Fruit fly (Drosophila melanogaster) whole organism, embryonic: Measurements from ENCODE around the gene CG46301.
A peak's percentile ranks its signal among the peaks of the same experiment; 100 is the strongest.

Experiments
- Atf-2 ChIP-seq: fragments of 200-800 bp; sonication (Bioruptor generic); optimal IDR thresholded peaks from 2 replicates; lab custom pipeline; 2016; ENCODE audit warnings: missing biosample characterization, missing genetic modification characterization
- B-H2 ChIP-seq: fragments of 200-800 bp; sonication (Bioruptor generic); optimal IDR thresholded peaks from 2 replicates; lab custom pipeline; 2018; ENCODE audit warnings: missing biosample characterization, mild to moderate bottlenecking, missing genetic modification characterization
- Blimp-1 ChIP-seq: fragments of 200-800 bp; sonication (Bioruptor generic); optimal IDR thresholded peaks from 3 replicates; lab custom pipeline; 2018; ENCODE audit warnings: missing biosample characterization, missing genetic modification characterization, mild to moderate bottlenecking, moderate library complexity, missing genetic modification reagents
- C15 ChIP-seq: fragments of 200-800 bp; sonication (Bioruptor generic); IDR thresholded peaks from 3 replicates; pipeline ENCODE4 v1.3.6; 2022; ENCODE audit warnings: missing biosample characterization, missing genetic modification characterization
- CG1024 ChIP-seq: fragments of 200-800 bp; sonication (Bioruptor generic); IDR thresholded peaks from 2 replicates; pipeline ENCODE4 v1.3.6; 2022; ENCODE audit warnings: missing biosample characterization, missing genetic modification characterization
- CG12659 ChIP-seq: fragments of 200-800 bp; sonication (Bioruptor generic); optimal IDR thresholded peaks from 3 replicates; lab custom pipeline; 2017; ENCODE audit warnings: mild to moderate bottlenecking, missing biosample characterization, missing genetic modification reagents, missing genetic modification characterization
- CG14667 ChIP-seq: fragments of 200-800 bp; sonication (Bioruptor generic); IDR thresholded peaks from 2 replicates; pipeline ENCODE4 v1.3.6; 2022; ENCODE audit warnings: missing biosample characterization, missing genetic modification characterization
- CG14710 ChIP-seq: fragments of 200-800 bp; sonication (Bioruptor generic); optimal IDR thresholded peaks from 3 replicates; lab custom pipeline; 2019; ENCODE audit warnings: missing biosample characterization, mild to moderate bottlenecking, missing genetic modification characterization, moderate library complexity
- CG15073 ChIP-seq: fragments of 200-800 bp; sonication (Bioruptor generic); optimal IDR thresholded peaks from 2 replicates; lab custom pipeline; 2016; ENCODE audit warnings: missing biosample characterization, missing genetic modification characterization
- CG15514 ChIP-seq: fragments of 200-800 bp; sonication (Bioruptor generic); optimal IDR thresholded peaks from 3 replicates; lab custom pipeline; 2017; ENCODE audit warnings: missing biosample characterization, missing genetic modification characterization, mild to moderate bottlenecking, moderate library complexity, missing genetic modification reagents
- CG15601 ChIP-seq: fragments of 200-800 bp; sonication (Bioruptor generic); optimal IDR thresholded peaks from 3 replicates; lab custom pipeline; 2019; ENCODE audit warnings: missing biosample characterization, mild to moderate bottlenecking, missing genetic modification characterization, moderate library complexity
- CG18599 ChIP-seq: fragments of 200-800 bp; sonication (Bioruptor generic); optimal IDR thresholded peaks from 3 replicates; lab custom pipeline; 2017; ENCODE audit warnings: missing biosample characterization, missing genetic modification characterization, mild to moderate bottlenecking, moderate library complexity, missing genetic modification reagents
- CG2120 ChIP-seq: fragments of 200-800 bp; sonication (Bioruptor generic); optimal IDR thresholded peaks from 3 replicates; lab custom pipeline; 2016; ENCODE audit warnings: missing biosample characterization, missing genetic modification characterization
- CG2129 ChIP-seq: fragments of 200-800 bp; sonication (Bioruptor generic); IDR thresholded peaks from 2 replicates; pipeline ENCODE4 v1.3.6; 2022; ENCODE audit warnings: missing biosample characterization, missing genetic modification characterization; ENCODE audit not compliant: partially characterized antibody
- CG30403 ChIP-seq: fragments of 200-800 bp; sonication (Bioruptor generic); optimal IDR thresholded peaks from 3 replicates; lab custom pipeline; 2016; ENCODE audit warnings: missing biosample characterization, missing genetic modification characterization
- CG32772 ChIP-seq: fragments of 200-800 bp; sonication (Bioruptor generic); IDR thresholded peaks from 2 replicates; pipeline ENCODE4 v1.3.6; 2022; ENCODE audit warnings: missing biosample characterization, missing genetic modification characterization
- CG3281 ChIP-seq: fragments of 200-800 bp; sonication (Bioruptor generic); optimal IDR thresholded peaks from 3 replicates; lab custom pipeline; 2017; ENCODE audit warnings: missing biosample characterization, mild to moderate bottlenecking, missing genetic modification characterization
- CG4424 ChIP-seq: fragments of 200-800 bp; sonication (Bioruptor generic); optimal IDR thresholded peaks from 3 replicates; lab custom pipeline; 2016; ENCODE audit warnings: missing biosample characterization, missing genetic modification characterization
- CG6254 ChIP-seq: fragments of 200-800 bp; sonication (Bioruptor generic); optimal IDR thresholded peaks from 3 replicates; lab custom pipeline; 2017; ENCODE audit warnings: mild to moderate bottlenecking, missing biosample characterization, missing genetic modification reagents, missing genetic modification characterization
- CG6689 ChIP-seq: fragments of 200-800 bp; sonication (Bioruptor generic); IDR thresholded peaks from 2 replicates; pipeline ENCODE4 v1.3.6; 2022; ENCODE audit warnings: missing biosample characterization, missing genetic modification characterization
- CG9727 ChIP-seq: fragments of 200-800 bp; sonication (Bioruptor generic); optimal IDR thresholded peaks from 3 replicates; lab custom pipeline; 2017; ENCODE audit warnings: missing biosample characterization, mild to moderate bottlenecking, missing genetic modification characterization
- CrebB ChIP-seq: fragments of 200-800 bp; sonication (Bioruptor generic); optimal IDR thresholded peaks from 3 replicates; lab custom pipeline; 2018; ENCODE audit warnings: missing biosample characterization, mild to moderate bottlenecking, missing genetic modification characterization
- D ChIP-seq, 2 experiments: fragments of 200-800 bp in 1 of 2; fragments of >200 bp in 1 of 2; sonication (Bioruptor generic) in 1 of 2; optimal IDR thresholded peaks; 2 replicates in 1 of 2; 3 replicates in 1 of 2; lab custom pipeline; 2017; ENCODE audit warnings: mild to moderate bottlenecking in 1 of 2, missing biosample characterization in 1 of 2, missing genetic modification characterization in 1 of 2, missing genetic modification reagents in 1 of 2
- Dbx ChIP-seq: fragments of 200-800 bp; sonication (Bioruptor generic); IDR thresholded peaks from 3 replicates; pipeline ENCODE4 v1.3.6; 2022; ENCODE audit warnings: missing biosample characterization, missing genetic modification characterization
- Elba2 ChIP-seq: fragments of 200-800 bp; sonication (Bioruptor generic); optimal IDR thresholded peaks from 3 replicates; lab custom pipeline; 2016; ENCODE audit warnings: missing biosample characterization, missing genetic modification characterization
- Ets65A ChIP-seq: fragments of 200-800 bp; sonication (Bioruptor generic); peaks from one replicate; lab custom pipeline; 2016; ENCODE audit warnings: missing biosample characterization, missing genetic modification characterization
- H15 ChIP-seq: fragments of 200-800 bp; sonication (Bioruptor generic); IDR thresholded peaks from 3 replicates; pipeline ENCODE4 v1.3.6; 2022; ENCODE audit warnings: missing biosample characterization, missing genetic modification characterization
- HHEX ChIP-seq: fragments of 200-800 bp; sonication (Bioruptor generic); optimal IDR thresholded peaks from 3 replicates; lab custom pipeline; 2017; ENCODE audit warnings: missing biosample characterization, mild to moderate bottlenecking, missing genetic modification characterization, missing genetic modification reagents
- Hr39 ChIP-seq: fragments of >200 bp; optimal IDR thresholded peaks from 2 replicates; lab custom pipeline; 2017
- Hr51 ChIP-seq, 2 experiments: fragments of 200-800 bp; sonication (Bioruptor generic); optimal IDR thresholded peaks; 2 replicates in 1 of 2; 3 replicates in 1 of 2; lab custom pipeline; 2016 to 2018; ENCODE audit warnings: missing biosample characterization in 2 of 2, missing genetic modification characterization in 2 of 2, mild to moderate bottlenecking in 1 of 2, moderate library complexity in 1 of 2
- Hsf ChIP-seq: fragments of 200-800 bp; sonication (Bioruptor generic); optimal IDR thresholded peaks from 3 replicates; lab custom pipeline; 2016; ENCODE audit warnings: missing biosample characterization, missing genetic modification characterization
- Max ChIP-seq: fragments of 200-800 bp; sonication (Bioruptor generic); optimal IDR thresholded peaks from 2 replicates; lab custom pipeline; 2016; ENCODE audit warnings: missing biosample characterization, mild to moderate bottlenecking, missing genetic modification characterization
- Xbp1 ChIP-seq: fragments of 200-800 bp; sonication (Bioruptor generic); optimal IDR thresholded peaks from 3 replicates; lab custom pipeline; 2016; ENCODE audit warnings: missing biosample characterization, mild to moderate bottlenecking, missing genetic modification characterization
- bsh ChIP-seq, 2 experiments: fragments of 200-800 bp; sonication (Bioruptor generic); optimal IDR thresholded peaks; 2 replicates each; lab custom pipeline; 2017 to 2018; ENCODE audit warnings: mild to moderate bottlenecking in 2 of 2, missing biosample characterization in 2 of 2, missing genetic modification characterization in 2 of 2, moderate library complexity in 1 of 2
- dysf ChIP-seq: fragments of 200-800 bp; sonication (Bioruptor generic); IDR thresholded peaks from 3 replicates; pipeline ENCODE4 v1.3.6; 2022; ENCODE audit warnings: missing biosample characterization, missing genetic modification characterization
- en ChIP-seq: fragments of 200-800 bp; sonication (Bioruptor generic); optimal IDR thresholded peaks from 2 replicates; lab custom pipeline; 2016; ENCODE audit warnings: missing biosample characterization, missing genetic modification characterization
- gem ChIP-seq: fragments of 200-800 bp; sonication (Bioruptor generic); optimal IDR thresholded peaks from 2 replicates; lab custom pipeline; 2019; ENCODE audit warnings: missing biosample characterization, mild to moderate bottlenecking, missing genetic modification characterization, moderate library complexity
- p53 ChIP-seq: fragments of 200-800 bp; sonication (Bioruptor generic); optimal IDR thresholded peaks from 2 replicates; lab custom pipeline; 2016; ENCODE audit warnings: missing biosample characterization, missing genetic modification characterization
- phol ChIP-seq: fragments of 200-800 bp; sonication (Bioruptor generic); optimal IDR thresholded peaks from 3 replicates; lab custom pipeline; 2018; ENCODE audit warnings: missing biosample characterization, mild to moderate bottlenecking, missing genetic modification characterization, moderate library complexity
- pnt ChIP-seq: fragments of 200-800 bp; sonication (Bioruptor generic); optimal IDR thresholded peaks from 3 replicates; lab custom pipeline; 2016; ENCODE audit warnings: missing biosample characterization, missing genetic modification characterization
- pum ChIP-seq: fragments of 200-800 bp; sonication (Bioruptor generic); optimal IDR thresholded peaks from 2 replicates; lab custom pipeline; 2016; ENCODE audit warnings: missing biosample characterization, missing genetic modification characterization
- pzg ChIP-seq: fragments of 200-800 bp; sonication (Bioruptor generic); optimal IDR thresholded peaks from 3 replicates; lab custom pipeline; 2018; ENCODE audit warnings: missing biosample characterization, mild to moderate bottlenecking, missing genetic modification characterization, moderate library complexity
- rib ChIP-seq: fragments of 200-800 bp; sonication (Bioruptor generic); IDR thresholded peaks from 2 replicates; pipeline ENCODE4 v1.3.6; 2022; ENCODE audit warnings: missing biosample characterization, missing genetic modification characterization
- row ChIP-seq: fragments of 200-800 bp; sonication (Bioruptor generic); IDR thresholded peaks from 3 replicates; pipeline ENCODE4 v1.3.6; 2022; ENCODE audit warnings: missing biosample characterization, missing genetic modification characterization
- sim ChIP-seq: fragments of 200-800 bp; sonication (Bioruptor generic); IDR thresholded peaks from 2 replicates; pipeline ENCODE4 v1.3.6; 2022; ENCODE audit warnings: missing biosample characterization, missing genetic modification characterization
- slbo ChIP-seq: fragments of 200-800 bp; sonication (Bioruptor generic); IDR thresholded peaks from 2 replicates; pipeline ENCODE4 v1.3.6; 2022; ENCODE audit warnings: missing biosample characterization, missing genetic modification characterization
- sqz ChIP-seq: fragments of 200-800 bp; sonication (Bioruptor generic); optimal IDR thresholded peaks from 3 replicates; lab custom pipeline; 2018; ENCODE audit warnings: missing biosample characterization, mild to moderate bottlenecking, missing genetic modification characterization
- tin ChIP-seq: fragments of 200-800 bp; sonication (Bioruptor generic); optimal IDR thresholded peaks from 3 replicates; lab custom pipeline; 2016; ENCODE audit warnings: missing biosample characterization, missing genetic modification characterization
- trh ChIP-seq: fragments of 200-800 bp; sonication (Bioruptor generic); optimal IDR thresholded peaks from 2 replicates; lab custom pipeline; 2016; ENCODE audit warnings: missing biosample characterization, missing genetic modification characterization
- vfl ChIP-seq: fragments of 200-800 bp; sonication (Bioruptor generic); optimal IDR thresholded peaks from 2 replicates; lab custom pipeline; 2016; ENCODE audit warnings: missing biosample characterization, missing genetic modification characterization
- zen ChIP-seq: fragments of 200-800 bp; sonication (Bioruptor generic); optimal IDR thresholded peaks from 3 replicates; lab custom pipeline; 2018; ENCODE audit warnings: missing biosample characterization, mild to moderate bottlenecking, missing genetic modification characterization, moderate library complexity

Gene CG46301

dm6 chr2L:14123605-14124004, 19.7 kb downstream of the CG46301 start (continued):
- TF ChIP-seq Hsf (GFP tag; lab: Kevin White, UChicago) (peak; percentile 23), Dbx (no peak), H15 (no peak), CG2120 (GFP tag; lab: Kevin White, UChicago) (peak; percentile 35), CG15073 (no peak), CG15601 (tag; lab: Kevin White, UChicago) (no peak), Hr51 (GFP tag; optimal IDR thresholded peaks at IDR 0.05; lab: Kevin White, UChicago) (peak in 1 of 2 experiments; percentile 36), pzg (no peak), CG2129 (GFP tag; lab: Robert Waterston, UW) (no peak), tin (GFP tag; lab: Kevin White, UChicago) (peak; percentile 12), CG14667 (GFP tag; lab: Robert Waterston, UW) (peak; percentile 26; the same call in 1 of the 2 replicates), CG30403 (GFP tag; lab: Kevin White, UChicago) (peak; percentile 48), phol (peak; percentile 52), C15 (no peak), B-H2 (GFP tag; lab: Kevin White, UChicago) (no peak), CG12659 (GFP tag; lab: Kevin White, UChicago) (peak; percentile 7), CG32772 (GFP tag; lab: Robert Waterston, UW) (no peak), bsh (GFP tag; optimal IDR thresholded peaks at IDR 0.05; lab: Kevin White, UChicago) (peak in 1 of 2 experiments; percentile 28), Ets65A (no peak), CG14710 (tag; lab: Kevin White, UChicago) (peak; percentile 33), Elba2 (GFP tag; lab: Kevin White, UChicago) (no peak), Blimp-1 (GFP tag; lab: Kevin White, UChicago) (peak; percentile 27), trh (no peak), pum (GFP tag; lab: Kevin White, UChicago) (peak; percentile 38), p53 (GFP tag; lab: Kevin White, UChicago) (no peak), Hr39 (lab: Kevin White, UChicago) (no peak), CG6254 (GFP tag; lab: Kevin White, UChicago) (no peak), CrebB (tag; lab: Kevin White, UChicago) (no peak), CG1024 (GFP tag; lab: Robert Waterston, UW) (no peak), HHEX (peak; percentile 17), rib (GFP tag; lab: Robert Waterston, UW) (no peak), Atf-2 (no peak), Xbp1 (peak; percentile 8), D (optimal IDR thresholded peaks at IDR 0.05; lab: Kevin White, UChicago) (no peak), D (GFP tag; optimal IDR thresholded peaks at IDR 0.05; lab: Kevin White, UChicago) (peak; percentile 47), dysf (GFP tag; lab: Robert Waterston, UW) (peak; percentile 53; the same call in 1 of the 3 replicates), gem (tag; lab: Kevin White, UChicago) (peak; percentile 58), slbo (GFP tag; lab: Robert Waterston, UW) (no peak), sim (no peak), CG4424 (GFP tag; lab: Kevin White, UChicago) (peak; percentile 1), sqz (GFP tag; lab: Kevin White, UChicago) (peak; percentile 74), CG9727 (GFP tag; lab: Kevin White, UChicago) (peak; percentile 12), CG18599 (GFP tag; lab: Kevin White, UChicago) (peak; percentile 20), CG3281 (GFP tag; lab: Kevin White, UChicago) (peak; percentile 26), Max (GFP tag; lab: Kevin White, UChicago) (no peak), CG15514 (no peak), zen (tag; lab: Kevin White, UChicago) (no peak), vfl (no peak), en (GFP tag; lab: Kevin White, UChicago) (no peak), CG6689 (peak; percentile 45; the same call in 1 of the 2 replicates), row (GFP tag; lab: Robert Waterston, UW) (peak; percentile 49; the same call in 2 of the 3 replicates), pnt (GFP tag; lab: Kevin White, UChicago) (peak; percentile 23)
